Worm (Caenorhabditis elegans) whole organism, L4/young adult: ENCODE measurements around the gene clh-4.

ENCODE experiments used
- W03F9.2 ChIP-seq: fragments of 150-350 bp; optimal IDR thresholded peaks from 2 replicates; lab custom pipeline; 2014; ENCODE audit warnings: missing biosample characterization, missing genetic modification characterization
- dao-5 ChIP-seq: sonication (generic microtip); optimal IDR thresholded peaks from 2 replicates; lab custom pipeline; 2016; ENCODE audit warnings: missing genotype, missing genetic modification characterization, moderate library complexity, missing compliant biosample characterization
- him-1 ChIP-seq: sonication (generic microtip); optimal IDR thresholded peaks from 2 replicates; lab custom pipeline; 2016; ENCODE audit warnings: missing genotype, missing genetic modification reagents, missing genetic modification characterization, missing compliant biosample characterization

Gene clh-4

ce11 chrX:4117626-4118025, 17.3 kb upstream of the clh-4 start, which contains the start of gene F09F9.5:
TSS of gene F09F9.5 (plus strand) at chrX:4117926.
- TF ChIP-seq him-1 (tag; lab: Kevin White, UChicago) (no peak), W03F9.2 (tag; lab: Kevin White, UChicago) (no peak), dao-5 (tag; lab: Kevin White, UChicago) (no peak)

ce11 chrX:4115026-4115425, 14.7 kb upstream of the clh-4 start, which contains the start of gene F09F9.1:
TSS of gene F09F9.1 (plus strand) at chrX:4115326.
- TF ChIP-seq dao-5 (tag; lab: Kevin White, UChicago) (no peak), W03F9.2 (tag; lab: Kevin White, UChicago) (no peak), him-1 (tag; lab: Kevin White, UChicago) (no peak)

ce11 chrX:4111416-4111815, 11.0 kb upstream of the clh-4 start, which contains the start of gene F09F9.2:
TSS of gene F09F9.2 (minus strand) at chrX:4111440.
- no peak for TF ChIP-seq dao-5 (tag; lab: Kevin White, UChicago)
- TF ChIP-seq W03F9.2 (tag; lab: Kevin White, UChicago): no peak
- TF ChIP-seq him-1 (tag; lab: Kevin White, UChicago): no peak

ce11 chrX:4109970-4110369, 9.6 kb upstream of the clh-4 start:
- TF ChIP-seq W03F9.2 (tag; lab: Kevin White, UChicago) (no peak), dao-5 (tag; lab: Kevin White, UChicago) (no peak), him-1 (tag; lab: Kevin White, UChicago) (no peak)

ce11 chrX:4106896-4107505, 6.6 kb upstream of the clh-4 start, which contains the start of gene R02E4.2:
TSS of gene R02E4.2 (plus strand) at chrX:4107455.
- TF ChIP-seq W03F9.2 (tag; lab: Kevin White, UChicago) (no peak), dao-5 (tag; lab: Kevin White, UChicago) (no peak), him-1 (tag; lab: Kevin White, UChicago) (no peak)

- TF ChIP-seq dao-5 (tag; lab: Kevin White, UChicago) (no peak), W03F9.2 (tag; lab: Kevin White, UChicago) (no peak), him-1 (tag; lab: Kevin White, UChicago) (no peak)
Observed at ce11 chrX:4104435-4104834, 4.1 kb upstream of the clh-4 start, which contains the start of gene R02E4.1. TSS of gene R02E4.1 (minus strand) at chrX:4104535.

- no peak for TF ChIP-seq dao-5 (tag; lab: Kevin White, UChicago)
- TF ChIP-seq him-1 (tag; lab: Kevin White, UChicago): no peak
- no peak for TF ChIP-seq W03F9.2 (tag; lab: Kevin White, UChicago)
Observed at ce11 chrX:4103071-4103470, 2.7 kb upstream of the clh-4 start.

- TF ChIP-seq W03F9.2 (tag; lab: Kevin White, UChicago) (no peak), dao-5 (tag; lab: Kevin White, UChicago) (no peak), him-1 (tag; lab: Kevin White, UChicago) (no peak)
Observed at ce11 chrX:4102075-4102598, 1.8 kb upstream of the clh-4 start, which contains the start of gene R02E4.3. TSS of gene R02E4.3 (minus strand) at chrX:4102125.

- no peak for TF ChIP-seq him-1 (tag; lab: Kevin White, UChicago)
- TF ChIP-seq W03F9.2 (tag; lab: Kevin White, UChicago): no peak
- TF ChIP-seq dao-5 (tag; lab: Kevin White, UChicago): no peak
Observed at ce11 chrX:4101213-4101612, 840 bp upstream of the clh-4 start.

- TF ChIP-seq him-1 (tag; lab: Kevin White, UChicago) (no peak), W03F9.2 (tag; lab: Kevin White, UChicago) (no peak), dao-5 (tag; lab: Kevin White, UChicago) (no peak)
Observed at ce11 chrX:4094979-4095378, 5.4 kb downstream of the clh-4 start.

ce11 chrX:4088943-4089342, 11.4 kb downstream of the clh-4 start:
- TF ChIP-seq him-1 (tag; lab: Kevin White, UChicago) (no peak), dao-5 (tag; lab: Kevin White, UChicago) (no peak), W03F9.2 (tag; lab: Kevin White, UChicago) (no peak)

ce11 chrX:4085489-4085888, 14.9 kb downstream of the clh-4 start:
- TF ChIP-seq W03F9.2 (tag; lab: Kevin White, UChicago) (no peak), dao-5 (tag; lab: Kevin White, UChicago) (no peak), him-1 (tag; lab: Kevin White, UChicago) (no peak)

- TF ChIP-seq him-1 (tag; lab: Kevin White, UChicago): no peak
- no peak for TF ChIP-seq dao-5 (tag; lab: Kevin White, UChicago)
- no peak for TF ChIP-seq W03F9.2 (tag; lab: Kevin White, UChicago)
Observed at ce11 chrX:4079264-4079663, 21.1 kb downstream of the clh-4 start, which contains the start of gene T06F4.1. TSS of gene T06F4.1 (minus strand) at chrX:4079364.
